Fruit fly (Drosophila melanogaster) ovary, adult (tissue): Measurements from ENCODE around the gene sloth2.

Source experiments
- CG17801 ChIP-seq: fragments of 200-800 bp; optimal IDR thresholded peaks from 2 replicates; lab custom pipeline; 2019; ENCODE audit warnings: missing biosample characterization, mild to moderate bottlenecking, missing genetic modification characterization, moderate library complexity; ENCODE audit not compliant: partially characterized antibody

The sloth2 gene

DNA sequence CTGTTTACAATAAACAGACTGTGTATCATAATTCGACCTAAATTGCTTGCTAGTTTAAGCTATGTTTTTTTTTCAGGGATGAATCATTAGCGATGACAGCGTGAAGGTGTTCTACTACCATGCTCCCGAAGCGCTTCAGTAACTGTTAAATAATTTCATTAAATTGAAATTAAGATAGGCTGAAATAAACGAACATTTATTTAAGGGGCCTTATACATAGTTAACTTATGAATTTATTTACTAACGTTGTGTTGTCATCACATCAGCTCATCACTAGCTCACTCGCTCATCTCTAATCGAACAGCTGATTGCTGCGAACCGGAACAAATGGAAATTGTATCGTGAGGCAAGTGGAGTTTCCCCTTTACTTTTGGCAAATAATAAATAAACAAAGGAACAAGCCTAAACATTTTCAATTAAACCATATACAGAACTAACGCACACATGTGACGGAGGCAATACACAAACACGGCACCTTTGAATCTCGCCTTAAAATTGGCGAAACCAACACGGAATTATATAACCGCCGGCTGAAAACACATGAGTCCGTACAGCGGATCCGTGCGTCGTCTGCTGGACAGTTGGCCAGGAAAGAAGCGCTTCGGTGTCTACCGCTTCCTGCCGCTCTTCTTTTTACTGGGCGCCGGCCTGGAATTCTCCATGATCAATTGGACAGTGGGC is at the start of gene sloth2, which contains the start of the genes cm and sloth1:
sloth2 (plus strand) TSS at position 295 of the 681 bp plus-strand sequence.
cm (minus strand) TSS at position 83 of the 681 bp plus-strand sequence.
sloth1 (plus strand) TSS at position 295 of the 681 bp plus-strand sequence.
- TF ChIP-seq CG17801: peak; percentile 92

dm6 chrX:6968564-6968963 is 42.6 kb upstream of the sloth2 start, which contains the start of gene Setd3:
TSS of gene Setd3 (minus strand) at chrX:6968750.
- TF ChIP-seq CG17801: peak; percentile 17

dm6 chrX:6969364-6970137 is 41.6 kb upstream of the sloth2 start, which contains the start of gene CG4586:
TSS of gene CG4586 (plus strand) at chrX:6969918.
- peak; percentile 98 for TF ChIP-seq CG17801

dm6 chrX:6973340-6973739 is 37.8 kb upstream of the sloth2 start, which contains the start of gene CG3040:
TSS of gene CG3040 (minus strand) at chrX:6973393.
- peak; percentile 60 for TF ChIP-seq CG17801

DNA sequence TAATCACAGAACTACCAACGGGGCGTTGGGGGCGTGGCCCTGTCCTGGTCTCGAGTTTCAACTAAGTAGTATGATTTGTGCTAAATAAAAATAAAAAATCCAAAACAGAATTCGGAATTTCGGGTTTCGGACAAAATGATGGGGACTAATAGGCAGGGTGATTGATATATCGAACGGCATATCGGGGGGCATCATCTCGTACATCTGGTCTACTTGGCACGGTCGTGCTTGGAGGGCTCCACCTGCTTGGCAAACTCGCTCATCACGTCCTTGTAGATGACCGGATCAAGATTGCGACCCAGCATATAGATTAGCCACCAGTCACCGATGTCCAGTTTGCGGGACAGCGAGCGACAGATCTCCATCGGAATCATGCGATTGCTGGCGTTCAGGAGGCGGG is 36.9 kb upstream of the sloth2 start:
- TF ChIP-seq CG17801: no peak

dm6 chrX:6976364-6976763 is 34.8 kb upstream of the sloth2 start:
- TF ChIP-seq CG17801: no peak

dm6 chrX:6976911-6977310 is 34.2 kb upstream of the sloth2 start:
- TF ChIP-seq CG17801: no peak

DNA sequence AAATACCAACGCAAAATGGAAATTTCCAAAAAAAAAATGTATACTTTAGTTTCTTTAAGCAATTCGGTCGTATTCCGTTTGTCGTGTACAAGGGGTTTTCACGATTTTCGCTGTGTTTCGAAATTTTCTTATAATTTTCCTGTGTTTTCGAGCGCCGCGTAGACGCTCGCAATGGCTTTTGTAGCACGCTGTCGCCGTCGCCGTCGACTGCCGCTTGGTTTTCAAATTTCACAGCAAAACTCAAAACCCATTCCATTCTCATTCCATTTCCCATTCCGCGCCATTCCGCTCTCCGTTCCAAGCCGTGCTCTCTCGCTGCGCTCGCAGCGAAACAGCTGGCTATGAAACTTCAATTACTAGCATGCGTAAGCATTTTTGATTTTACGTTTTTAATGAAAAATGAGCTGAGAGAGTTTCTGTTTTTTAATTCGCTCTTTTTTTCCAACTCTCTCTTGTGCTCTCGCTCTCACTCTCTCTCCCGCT is 29.6 kb upstream of the sloth2 start:
- no peak for TF ChIP-seq CG17801

dm6 chrX:6982054-6982453 is 29.1 kb upstream of the sloth2 start:
- no peak for TF ChIP-seq CG17801

- no peak for TF ChIP-seq CG17801
Measured at dm6 chrX:6982705-6983384, 28.3 kb upstream of the sloth2 start.

DNA sequence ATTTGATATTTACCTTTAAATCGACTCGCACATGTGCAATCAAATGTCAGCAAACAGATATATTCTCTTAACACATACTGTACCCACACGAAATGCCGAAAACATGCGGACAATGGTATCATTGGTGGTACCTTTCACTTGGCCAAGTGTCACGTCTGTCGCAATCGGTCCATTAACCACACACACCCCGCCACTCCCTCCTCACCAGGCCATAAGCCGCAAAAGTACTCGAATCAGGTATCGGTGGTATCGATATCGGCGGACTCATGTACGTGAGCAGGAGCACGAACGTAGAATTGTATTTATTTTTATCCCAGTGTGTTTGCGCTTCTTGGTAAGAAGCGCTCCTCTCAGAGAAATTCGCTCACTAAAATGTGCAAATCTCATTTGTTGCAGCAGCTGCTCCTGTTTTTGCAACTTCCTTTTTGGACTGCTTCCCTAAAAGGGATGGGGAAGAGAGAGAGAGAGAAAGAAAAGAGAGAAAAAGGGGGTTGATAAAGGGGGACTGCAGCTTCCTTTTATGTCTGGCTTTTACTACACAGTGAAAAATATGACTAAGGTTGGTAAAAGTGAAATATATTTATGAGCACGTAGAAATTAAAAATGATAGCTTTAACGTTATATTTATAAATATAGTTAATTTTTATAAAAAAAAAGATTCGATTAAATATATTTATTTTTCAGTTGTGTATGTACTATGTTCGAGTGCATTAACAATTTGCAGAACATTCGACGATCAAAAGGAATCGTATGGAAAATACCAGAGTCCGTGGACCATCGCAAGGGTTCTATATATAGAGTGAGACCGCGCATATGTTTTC is 27.4 kb upstream of the sloth2 start:
- no peak for TF ChIP-seq CG17801

- peak; percentile 89 for TF ChIP-seq CG17801
Measured at dm6 chrX:6985182-6985851, 25.8 kb upstream of the sloth2 start.

DNA sequence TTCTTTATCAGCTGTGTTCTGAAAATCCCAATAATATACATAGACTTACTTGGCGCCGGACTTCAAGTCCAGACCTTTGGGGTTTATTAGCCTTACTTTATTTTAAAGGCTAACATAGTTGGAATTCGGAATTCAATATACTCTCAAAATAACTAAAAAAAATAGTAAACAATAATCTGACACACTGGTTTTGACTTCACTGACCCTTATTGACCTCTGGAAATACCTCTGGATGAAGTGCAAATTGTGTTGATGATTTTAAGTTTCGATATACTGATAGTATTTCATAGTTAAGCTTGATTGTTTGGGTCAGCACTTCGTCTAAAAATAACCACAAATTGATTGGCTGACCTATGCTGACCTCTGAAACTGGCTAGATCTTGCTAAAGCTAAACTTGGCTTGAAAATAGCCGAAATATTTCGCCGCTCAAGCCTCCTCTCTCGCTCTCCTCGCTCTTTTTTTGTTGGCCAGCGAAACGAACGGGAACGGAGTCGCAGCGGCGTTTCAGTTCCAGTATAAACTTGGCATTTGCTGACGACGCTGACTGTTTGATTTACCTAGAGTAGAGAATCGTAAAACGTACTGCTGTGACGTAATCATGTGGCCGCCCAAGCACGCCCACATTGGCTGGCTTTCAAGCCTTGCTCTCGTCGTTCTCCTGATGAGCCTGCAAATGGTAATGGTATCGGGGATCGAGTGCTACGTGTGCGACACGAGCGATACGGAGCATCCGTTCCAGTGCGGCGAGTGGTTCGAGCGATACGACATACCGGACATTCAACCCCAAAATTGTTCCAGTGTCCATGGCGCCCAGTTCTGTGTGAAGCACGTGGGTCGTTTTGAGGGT is 25.0 kb upstream of the sloth2 start, which contains the start of gene bou:
bou (plus strand) TSS at position 507 of the 848 bp plus-strand sequence.
- peak; percentile 11 for TF ChIP-seq CG17801

dm6 chrX:6987091-6987490 is 24.1 kb upstream of the sloth2 start:
- TF ChIP-seq CG17801: no peak
